Worm (Caenorhabditis elegans): ENCODE data around the gene nhr-285.

ce11 chrV:15826110-15826509, 47.1 kb upstream of the nhr-285 start, which contains the start of gene srbc-51:
- TF ChIP-seq tbx-11 (GFP tag; IDR thresholded peaks at IDR 0.05) (no peak), ama-1 (optimal IDR thresholded peaks at IDR 0.05) (no peak), tbx-37 (GFP tag; conservative IDR thresholded peaks at IDR 0.05) (no peak), pes-1 (GFP tag; IDR thresholded peaks at IDR 0.05) (no peak), hmbx-1 (tag; optimal IDR thresholded peaks at IDR 0.05) (no peak), aly-1 (tag; optimal IDR thresholded peaks at IDR 0.05) (no peak), hnd-1 (tag; optimal IDR thresholded peaks at IDR 0.05) (no peak)
